Worm (Caenorhabditis elegans) whole organism, L2 larva: ENCODE data around the gene str-111.

Experiments used
- ceh-16 ChIP-seq: fragments of 150-350 bp; optimal IDR thresholded peaks from 2 replicates; lab custom pipeline; 2014; ENCODE audit warnings: missing biosample characterization, missing genetic modification characterization
- fos-1 ChIP-seq: fragments of 150-350 bp; optimal IDR thresholded peaks from 2 replicates; lab custom pipeline; 2014; ENCODE audit warnings: missing biosample characterization, missing genetic modification characterization
- lin-13 ChIP-seq: fragments of 150-350 bp; optimal IDR thresholded peaks from 2 replicates; lab custom pipeline; 2014; ENCODE audit warnings: missing biosample characterization, missing genetic modification reagents, missing genetic modification characterization
- mab-5 ChIP-seq: fragments of 150-350 bp; optimal IDR thresholded peaks from 2 replicates; lab custom pipeline; 2014; ENCODE audit warnings: missing biosample characterization, missing genetic modification characterization
- mbf-1 ChIP-seq: sonication (generic microtip); optimal IDR thresholded peaks from 2 replicates; lab custom pipeline; 2017; ENCODE audit warnings: missing biosample characterization, missing genetic modification characterization
- mdl-1 ChIP-seq, 2 experiments: fragments of 150-350 bp in 1 of 2; sonication (generic microtip) in 1 of 2; optimal IDR thresholded peaks; 2 replicates each; lab custom pipeline; 2017; ENCODE audit warnings: missing biosample characterization in 2 of 2, missing genetic modification characterization in 2 of 2
- nhr-11 ChIP-seq: fragments of 150-350 bp; optimal IDR thresholded peaks from 2 replicates; lab custom pipeline; 2014; ENCODE audit warnings: missing biosample characterization, missing genetic modification characterization
- nhr-237 ChIP-seq: fragments of 150-350 bp; optimal IDR thresholded peaks from 2 replicates; lab custom pipeline; 2014; ENCODE audit warnings: missing biosample characterization, missing genetic modification characterization
- nhr-25 ChIP-seq: fragments of 150-350 bp; sonication (generic microtip); optimal IDR thresholded peaks from 3 replicates; lab custom pipeline; 2014; ENCODE audit warnings: missing biosample characterization, missing genetic modification characterization
- nhr-77 ChIP-seq: fragments of 150-350 bp; optimal IDR thresholded peaks from 2 replicates; lab custom pipeline; 2014; ENCODE audit warnings: missing biosample characterization, missing genetic modification characterization
- skn-1 ChIP-seq: sonication (generic microtip); optimal IDR thresholded peaks from 2 replicates; lab custom pipeline; 2017; ENCODE audit warnings: missing biosample characterization, missing genetic modification characterization
- snpc-4 ChIP-seq: fragments of 150-350 bp; optimal IDR thresholded peaks from 2 replicates; lab custom pipeline; 2014; ENCODE audit warnings: missing biosample characterization, missing genetic modification characterization
- unc-39 ChIP-seq: fragments of 150-350 bp; optimal IDR thresholded peaks from 2 replicates; lab custom pipeline; 2014; ENCODE audit warnings: missing biosample characterization, missing genetic modification characterization
- unc-62 ChIP-seq: fragments of 150-350 bp; optimal IDR thresholded peaks from 2 replicates; lab custom pipeline; 2014; ENCODE audit warnings: missing biosample characterization, missing genetic modification reagents, missing genetic modification characterization

ce11 chrV:16158391-16158790 is 10.5 kb downstream of the str-111 start, which contains the start of gene str-99:
- TF ChIP-seq ceh-16 (tag; lab: Kevin White, UChicago), result no peak
- TF ChIP-seq nhr-77 (tag; lab: Kevin White, UChicago), result no peak
- no peak for TF ChIP-seq nhr-11 (tag; lab: Kevin White, UChicago)
- TF ChIP-seq unc-62 (GFP tag; lab: Kevin White, UChicago), result no peak
- TF ChIP-seq mbf-1 (tag; lab: Kevin White, UChicago), result no peak
- TF ChIP-seq nhr-237, result no peak
- TF ChIP-seq lin-13 (GFP tag; lab: Kevin White, UChicago), result no peak
- TF ChIP-seq mdl-1 (tag; optimal IDR thresholded peaks at IDR 0.05; lab: Kevin White, UChicago), result no peak
- TF ChIP-seq fos-1 (tag; lab: Kevin White, UChicago), result no peak
- TF ChIP-seq nhr-25 (tag; lab: Kevin White, UChicago), result no peak
- TF ChIP-seq unc-39 (tag; lab: Kevin White, UChicago), result no peak
- TF ChIP-seq mab-5, result no peak
- TF ChIP-seq snpc-4 (tag; lab: Kevin White, UChicago), result no peak
- no peak for TF ChIP-seq skn-1 (tag; lab: Kevin White, UChicago)
